Worm (Caenorhabditis elegans): ENCODE data around the gene chmp-7.

Gene chmp-7

ce11 chrII:9097302-9097701 lies 42.5 kb downstream of the chmp-7 start:
- TF ChIP-seq madf-3 (GFP tag; IDR thresholded peaks at IDR 0.05) (no peak), unc-62 (GFP tag; optimal IDR thresholded peaks at IDR 0.05) (no peak), dpff-1 (tag; optimal IDR thresholded peaks at IDR 0.05) (no peak), Y56A3A.18 (GFP tag; IDR thresholded peaks at IDR 0.05) (no peak), tbx-9 (tag; optimal IDR thresholded peaks at IDR 0.05; ENCODE audit: borderline replicate concordance) (no peak), zfh-2 (GFP tag; conservative IDR thresholded peaks at IDR 0.05) (no peak), efl-1 (GFP tag; optimal IDR thresholded peaks at IDR 0.05) (no peak), F55B11.4 (tag; optimal IDR thresholded peaks at IDR 0.05; ENCODE audit: borderline replicate concordance, insufficient read depth) (no peak), bed-2 (GFP tag; IDR thresholded peaks at IDR 0.05) (no peak), lin-35 (GFP tag; optimal IDR thresholded peaks at IDR 0.05) (no peak), ceh-100 (GFP tag; IDR thresholded peaks at IDR 0.05) (no peak)

- TF ChIP-seq F52B5.7 (tag; optimal IDR thresholded peaks at IDR 0.05): no peak
- TF ChIP-seq zfh-2 (GFP tag; conservative IDR thresholded peaks at IDR 0.05): no peak
- TF ChIP-seq ceh-79 (tag; optimal IDR thresholded peaks at IDR 0.05): no peak
- TF ChIP-seq T07F8.4 (tag; optimal IDR thresholded peaks at IDR 0.05): no peak
- TF ChIP-seq bed-2 (GFP tag; IDR thresholded peaks at IDR 0.05): no peak
- no peak for TF ChIP-seq madf-6 (GFP tag; IDR thresholded peaks at IDR 0.05)
- TF ChIP-seq F23B12.7 (tag; optimal IDR thresholded peaks at IDR 0.05; ENCODE audit: insufficient read depth): no peak
- no peak for TF ChIP-seq B0336.3 (GFP tag; IDR thresholded peaks at IDR 0.05)
- TF ChIP-seq F39B2.1 (GFP tag; IDR thresholded peaks at IDR 0.05): no peak
- no peak for TF ChIP-seq efl-1 (GFP tag; optimal IDR thresholded peaks at IDR 0.05)
Measured at ce11 chrII:9098505-9098904, 43.7 kb downstream of the chmp-7 start, which contains the start of gene clh-5. Gene clh-5 (minus strand): TSS chrII:9098605.

- TF ChIP-seq Y53G8AR.9 (GFP tag; conservative IDR thresholded peaks at IDR 0.05) (0 out of 2 replicates have a peak, but pooled peaks have one; percentile 52), let-607 (tag; optimal IDR thresholded peaks at IDR 0.05) (no peak), B0336.3 (GFP tag; IDR thresholded peaks at IDR 0.05) (peak; percentile 77), ztf-3 (GFP tag; optimal IDR thresholded peaks at IDR 0.05) (no peak), lin-54 (GFP tag; optimal IDR thresholded peaks at IDR 0.05) (peak; percentile 71), K11D2.4 (GFP tag; IDR thresholded peaks at IDR 0.05) (0 out of 2 replicates have a peak, but pooled peaks have one; percentile 14), Y56A3A.18 (GFP tag; IDR thresholded peaks at IDR 0.05) (peak; percentile 61; the same call in 1 of the 2 replicates), dpl-1 (GFP tag; optimal IDR thresholded peaks at IDR 0.05) (peak; percentile 48), C17E4.6 (GFP tag; IDR thresholded peaks at IDR 0.05) (no peak), cebp-1 (GFP tag; IDR thresholded peaks at IDR 0.05) (no peak), cebp-1 (tag; optimal IDR thresholded peaks at IDR 0.05) (peak; percentile 69), nfya-2 (GFP tag; IDR thresholded peaks at IDR 0.05) (no peak), ztf-26 (tag; optimal IDR thresholded peaks at IDR 0.05) (no peak), egl-18 (GFP tag; IDR thresholded peaks at IDR 0.05) (no peak), aptf-2 (GFP tag; conservative IDR thresholded peaks at IDR 0.05) (no peak), sdz-38 (tag; optimal IDR thresholded peaks at IDR 0.05) (no peak), athp-1 (tag; optimal IDR thresholded peaks at IDR 0.05) (no peak), atf-7 (tag; optimal IDR thresholded peaks at IDR 0.05) (no peak), mel-28 (tag; optimal IDR thresholded peaks at IDR 0.05; ENCODE audit: borderline replicate concordance) (no peak), hmg-1.2 (GFP tag; IDR thresholded peaks at IDR 0.05) (peak; percentile 46), lin-40 (tag; optimal IDR thresholded peaks at IDR 0.05) (peak; percentile 78), bed-2 (GFP tag; IDR thresholded peaks at IDR 0.05) (no peak), nfyb-1 (GFP tag; IDR thresholded peaks at IDR 0.05) (peak; percentile 64; the same call in 1 of the 2 replicates), T07F8.4 (tag; optimal IDR thresholded peaks at IDR 0.05) (no peak), hmg-20 (GFP tag; IDR thresholded peaks at IDR 0.05) (no peak), rpc-1 (optimal IDR thresholded peaks at IDR 0.05) (no peak), rpc-1 (tag; optimal IDR thresholded peaks at IDR 0.05) (no peak), madf-10 (tag; optimal IDR thresholded peaks at IDR 0.05) (no peak), lin-35 (GFP tag; optimal IDR thresholded peaks at IDR 0.05) (peak in 1 of 3 experiments; percentile 67), unc-130 (GFP tag; optimal IDR thresholded peaks at IDR 0.05) (no peak), nhr-80 (tag; optimal IDR thresholded peaks at IDR 0.05) (peak; percentile 26), nhr-179 (tag; optimal IDR thresholded peaks at IDR 0.05) (no peak), attf-6 (GFP tag; IDR thresholded peaks at IDR 0.05) (no peak)
Measured at ce11 chrII:9099017-9099416, 44.2 kb downstream of the chmp-7 start, which contains the start of gene T24H10.1. Gene T24H10.1 (plus strand): TSS chrII:9099371.
